Worm (Caenorhabditis elegans) whole organism, L3 larva: Measurements from ENCODE around the gene sri-47.

Experiments used
- aly-2 ChIP-seq: fragments of 150-350 bp; optimal IDR thresholded peaks from 2 replicates; lab custom pipeline; 2014; ENCODE audit warnings: missing biosample characterization, missing genetic modification characterization
- lin-39 ChIP-seq: fragments of 150-350 bp; optimal IDR thresholded peaks from 2 replicates; lab custom pipeline; 2018; ENCODE audit warnings: missing biosample characterization, missing genetic modification reagents, missing genetic modification characterization
- nhr-11 ChIP-seq: fragments of 150-350 bp; optimal IDR thresholded peaks from 2 replicates; lab custom pipeline; 2014; ENCODE audit warnings: missing biosample characterization, missing genetic modification characterization
- nhr-67 ChIP-seq: fragments of 150-350 bp; optimal IDR thresholded peaks from 2 replicates; lab custom pipeline; 2014; ENCODE audit warnings: missing biosample characterization, missing genetic modification characterization
- pha-4 ChIP-seq: fragments of 150-350 bp; optimal IDR thresholded peaks from 2 replicates; lab custom pipeline; 2014; ENCODE audit warnings: missing biosample characterization, missing genetic modification reagents, missing genetic modification characterization
- pqm-1 ChIP-seq: fragments of 150-350 bp; optimal IDR thresholded peaks from 2 replicates; lab custom pipeline; 2017; ENCODE audit warnings: missing biosample characterization, missing genetic modification characterization, inconsistent platforms
- snpc-4 ChIP-seq: fragments of 150-350 bp; optimal IDR thresholded peaks from 2 replicates; lab custom pipeline; 2014; ENCODE audit warnings: missing biosample characterization, missing genetic modification characterization
- ztf-11 ChIP-seq: fragments of 150-350 bp; optimal IDR thresholded peaks from 2 replicates; lab custom pipeline; 2014; ENCODE audit warnings: missing biosample characterization, missing genetic modification characterization

ce11 chrII:2624792-2625191, 31.9 kb upstream of the sri-47 start, which contains the start of gene lgc-28:
- TF ChIP-seq pha-4 = no peak
- TF ChIP-seq lin-39 (tag; lab: Kevin White, UChicago) = no peak
- no peak for TF ChIP-seq snpc-4
- TF ChIP-seq ztf-11 = no peak
- TF ChIP-seq aly-2 (tag; lab: Kevin White, UChicago) = no peak
- TF ChIP-seq nhr-11 (tag; lab: Kevin White, UChicago) = no peak
- TF ChIP-seq nhr-67 (tag; lab: Kevin White, UChicago) = no peak
- TF ChIP-seq pqm-1 (tag; lab: Kevin White, UChicago) = no peak
